Fruit fly (Drosophila melanogaster) S2 (cell line): ENCODE results near the gene CG43248.

Experiments
- CG8478 ChIP-seq: fragments of >200 bp; optimal IDR thresholded peaks from 2 replicates; lab custom pipeline; 2018
- CTCF ChIP-seq, 2 experiments: fragments of >200 bp; optimal IDR thresholded peaks; 2 replicates each; lab custom pipeline; 2018

dm6 chr3L:15563058-15563850 lies 32.0 kb upstream of the CG43248 start, which contains the start of the genes CG7739 and SCCRO:
- no peak for TF ChIP-seq CG8478
- no peak for TF ChIP-seq CTCF (optimal IDR thresholded peaks at IDR 0.05; lab: Kevin White, UChicago)
